Fruit fly (Drosophila melanogaster): ENCODE data around the gene Pak3.

Pak3 gene

dm6 chr3R:16403023-16403733 is 50.4 kb downstream of the Pak3 start, which contains the start of gene ss (continued):
- TF ChIP-seq CG14860 (GFP tag; IDR thresholded peaks at IDR 0.05; ENCODE audit: partially characterized antibody) (0 out of 3 replicates have a peak, but pooled peaks have one; percentile 32), hkb (optimal IDR thresholded peaks at IDR 0.05) (no peak), hkb (GFP tag; IDR thresholded peaks at IDR 0.05) (no peak), dm (GFP tag; optimal IDR thresholded peaks at IDR 0.05) (peak; percentile 6)

dm6 chr3R:16396565-16396964 is 57.1 kb downstream of the Pak3 start:
- TF ChIP-seq crol (GFP tag; IDR thresholded peaks at IDR 0.05) (peak; percentile 66; the same call in 1 of the 2 replicates), Doc3 (GFP tag; IDR thresholded peaks at IDR 0.05; ENCODE audit: partially characterized antibody) (no peak), hbn (GFP tag; IDR thresholded peaks at IDR 0.05; ENCODE audit: partially characterized antibody) (no peak), unpg (GFP tag; optimal IDR thresholded peaks at IDR 0.05) (no peak), Xrp1 (GFP tag; IDR thresholded peaks at IDR 0.05) (no peak), nmo (GFP tag; optimal IDR thresholded peaks at IDR 0.05) (no peak), CG7928 (GFP tag; optimal IDR thresholded peaks at IDR 0.05) (no peak), Hr39 (optimal IDR thresholded peaks at IDR 0.05) (no peak), Ravus (GFP tag; IDR thresholded peaks at IDR 0.05) (no peak), CG11093 (GFP tag; IDR thresholded peaks at IDR 0.05) (no peak), CG18764 (GFP tag; optimal IDR thresholded peaks at IDR 0.05) (no peak), CG10321 (GFP tag; IDR thresholded peaks at IDR 0.05) (no peak), Mes4 (GFP tag; optimal IDR thresholded peaks at IDR 0.05) (no peak), CG1602 (GFP tag; optimal IDR thresholded peaks at IDR 0.05) (no peak), HmgD (GFP tag; optimal IDR thresholded peaks at IDR 0.05) (no peak), Nf-YC (tag; optimal IDR thresholded peaks at IDR 0.05) (peak; percentile 76), bigmax (GFP tag; optimal IDR thresholded peaks at IDR 0.05) (no peak), Ets65A (GFP tag) (peak; percentile 40), gsb (GFP tag; IDR thresholded peaks at IDR 0.05) (no peak), CG18619 (GFP tag; optimal IDR thresholded peaks at IDR 0.05) (no peak), CG2889 (GFP tag; IDR thresholded peaks at IDR 0.05) (no peak), CG13775 (GFP tag; optimal IDR thresholded peaks at IDR 0.05) (no peak), CG2199 (GFP tag; IDR thresholded peaks at IDR 0.05) (no peak), kah (GFP tag; optimal IDR thresholded peaks at IDR 0.05) (no peak), CG12299 (tag; optimal IDR thresholded peaks at IDR 0.05) (no peak), sima (GFP tag; optimal IDR thresholded peaks at IDR 0.05) (no peak), Rfx (GFP tag; IDR thresholded peaks at IDR 0.05) (no peak), ato (GFP tag; IDR thresholded peaks at IDR 0.05; ENCODE audit: partially characterized antibody) (no peak), chm (GFP tag; IDR thresholded peaks at IDR 0.05) (no peak), pb (GFP tag; optimal IDR thresholded peaks at IDR 0.05) (no peak), Nf-YA (GFP tag; IDR thresholded peaks at IDR 0.05) (no peak), cg (GFP tag; optimal IDR thresholded peaks at IDR 0.05) (peak; percentile 22), ro (GFP tag; IDR thresholded peaks at IDR 0.05) (no peak), CG1024 (GFP tag; IDR thresholded peaks at IDR 0.05) (no peak), wdn (GFP tag; IDR thresholded peaks at IDR 0.05) (no peak), seq (GFP tag; IDR thresholded peaks at IDR 0.05) (peak; percentile 31; the same call in 1 of the 2 replicates), CG9609 (GFP tag; optimal IDR thresholded peaks at IDR 0.05) (no peak), CG16813 (GFP tag; IDR thresholded peaks at IDR 0.05; ENCODE audit: partially characterized antibody) (no peak), Nf-YB (GFP tag; optimal IDR thresholded peaks at IDR 0.05) (peak; percentile 57)
